Worm (Caenorhabditis elegans): ENCODE measurements around the gene cku-70.

ce11 chrIII:11202992-11203391 is 48.4 kb downstream of the cku-70 start:
- TF ChIP-seq spr-3 (GFP tag; optimal IDR thresholded peaks at IDR 0.05) = no peak
- TF ChIP-seq lin-15B (tag; optimal IDR thresholded peaks at IDR 0.05) = no peak
- TF ChIP-seq nhr-237 (tag; optimal IDR thresholded peaks at IDR 0.05) = no peak
- TF ChIP-seq zag-1 (tag; optimal IDR thresholded peaks at IDR 0.05) = no peak
- TF ChIP-seq nhr-77 (tag; optimal IDR thresholded peaks at IDR 0.05) = no peak
- TF ChIP-seq lin-39 (tag; optimal IDR thresholded peaks at IDR 0.05) = no peak
- TF ChIP-seq T20F7.1 (GFP tag; optimal IDR thresholded peaks at IDR 0.05) = no peak
- peak; percentile 72 for TF ChIP-seq mep-1 (tag; optimal IDR thresholded peaks at IDR 0.05)
- no peak for TF ChIP-seq zfp-2 (tag; optimal IDR thresholded peaks at IDR 0.05)
